Worm (Caenorhabditis elegans) whole organism, late embryonic: ENCODE data around the gene C53D6.8.

ENCODE experiments used
- F13H6.1 ChIP-seq: sonication (generic microtip); optimal IDR thresholded peaks from 2 replicates; lab custom pipeline; 2016; ENCODE audit warnings: missing genetic modification characterization, missing compliant biosample characterization
- ceh-18 ChIP-seq: sonication (generic microtip); optimal IDR thresholded peaks from 2 replicates; lab custom pipeline; 2016; ENCODE audit warnings: missing genetic modification characterization, missing compliant biosample characterization
- ceh-19 ChIP-seq: fragments of 200-800 bp; sonication (Bioruptor generic); optimal IDR thresholded peaks from 2 replicates; lab custom pipeline; 2018; ENCODE audit warnings: mild to moderate bottlenecking, missing genetic modification characterization, missing compliant biosample characterization
- ceh-2 ChIP-seq: sonication (generic microtip); optimal IDR thresholded peaks from 2 replicates; lab custom pipeline; 2016; ENCODE audit warnings: missing genotype, missing genetic modification characterization, missing compliant biosample characterization
- ceh-24 ChIP-seq: sonication (generic microtip); optimal IDR thresholded peaks from 2 replicates; lab custom pipeline; 2016; ENCODE audit warnings: mild to moderate bottlenecking, missing genetic modification characterization, missing compliant biosample characterization
- ceh-31 ChIP-seq: sonication (generic microtip); optimal IDR thresholded peaks from 2 replicates; lab custom pipeline; 2016; ENCODE audit warnings: missing genetic modification characterization, missing compliant biosample characterization
- ceh-34 ChIP-seq: sonication (generic microtip); optimal IDR thresholded peaks from 2 replicates; lab custom pipeline; 2016; ENCODE audit warnings: mild to moderate bottlenecking, missing genetic modification characterization, missing compliant biosample characterization
- ceh-45 ChIP-seq: fragments of 200-800 bp; sonication (Bioruptor generic); IDR thresholded peaks from 2 replicates; pipeline ENCODE4 v1.3.6; 2022; ENCODE audit warnings: missing genetic modification reagents, missing genetic modification characterization, missing compliant biosample characterization
- ceh-6 ChIP-seq: fragments of 200-800 bp; sonication (Bioruptor generic); optimal IDR thresholded peaks from 2 replicates; lab custom pipeline; 2018; ENCODE audit warnings: mild to moderate bottlenecking, missing genetic modification characterization, missing compliant biosample characterization
- dmd-4 ChIP-seq: sonication (generic microtip); optimal IDR thresholded peaks from 2 replicates; lab custom pipeline; 2016; ENCODE audit warnings: borderline replicate concordance, missing genetic modification characterization, missing compliant biosample characterization
- dve-1 ChIP-seq: sonication (generic microtip); optimal IDR thresholded peaks from 2 replicates; lab custom pipeline; 2017; ENCODE audit warnings: antibody characterized with exemption, mild to moderate bottlenecking, missing genetic modification characterization, missing compliant biosample characterization
- elt-4 ChIP-seq: sonication (generic microtip); optimal IDR thresholded peaks from 2 replicates; lab custom pipeline; 2016; ENCODE audit warnings: missing genetic modification characterization, missing compliant biosample characterization
- fax-1 ChIP-seq: sonication (generic microtip); optimal IDR thresholded peaks from 2 replicates; lab custom pipeline; 2016; ENCODE audit warnings: missing genotype, missing genetic modification characterization, missing compliant biosample characterization
- fkh-10 ChIP-seq: fragments of 150-350 bp; optimal IDR thresholded peaks from 2 replicates; lab custom pipeline; 2014; ENCODE audit warnings: missing biosample characterization, missing genetic modification reagents, missing genetic modification characterization
- fkh-6 ChIP-seq: sonication (generic microtip); optimal IDR thresholded peaks from 2 replicates; lab custom pipeline; 2016; ENCODE audit warnings: missing genetic modification characterization, missing compliant biosample characterization
- hlh-30 ChIP-seq: sonication (generic microtip); optimal IDR thresholded peaks from 2 replicates; lab custom pipeline; 2017; ENCODE audit warnings: antibody characterized with exemption, missing genetic modification characterization, missing compliant biosample characterization; ENCODE audit not compliant: insufficient read depth
- hlh-6 ChIP-seq: sonication (generic microtip); optimal IDR thresholded peaks from 2 replicates; lab custom pipeline; 2016; ENCODE audit warnings: missing genotype, missing genetic modification characterization, missing compliant biosample characterization
- lin-11 ChIP-seq: fragments of 200-800 bp; sonication (Bioruptor generic); optimal IDR thresholded peaks from 2 replicates; lab custom pipeline; 2018; ENCODE audit warnings: mild to moderate bottlenecking, missing genetic modification characterization, missing compliant biosample characterization
- madf-2 ChIP-seq: sonication (generic microtip); optimal IDR thresholded peaks from 2 replicates; lab custom pipeline; 2017; ENCODE audit warnings: missing genetic modification characterization, missing compliant biosample characterization
- mec-3 ChIP-seq: sonication (generic microtip); optimal IDR thresholded peaks from 2 replicates; lab custom pipeline; 2016; ENCODE audit warnings: borderline replicate concordance, missing genetic modification characterization, missing compliant biosample characterization
- nfya-1 ChIP-seq: sonication (generic microtip); optimal IDR thresholded peaks from 2 replicates; lab custom pipeline; 2017; ENCODE audit warnings: missing genetic modification characterization, mild to moderate bottlenecking, missing compliant biosample characterization, antibody characterized with exemption, moderate library complexity
- nhr-11 ChIP-seq: fragments of 150-350 bp; optimal IDR thresholded peaks from 2 replicates; lab custom pipeline; 2014; ENCODE audit warnings: missing biosample characterization, missing genetic modification characterization
- nhr-232 ChIP-seq: sonication (generic microtip); optimal IDR thresholded peaks from 2 replicates; lab custom pipeline; 2016; ENCODE audit warnings: missing genetic modification characterization, missing compliant biosample characterization
- pha-2 ChIP-seq: sonication (generic microtip); optimal IDR thresholded peaks from 2 replicates; lab custom pipeline; 2017; ENCODE audit warnings: mild to moderate bottlenecking, missing genetic modification characterization, missing compliant biosample characterization
- pha-4 ChIP-seq: fragments of 150-350 bp; optimal IDR thresholded peaks from 2 replicates; lab custom pipeline; 2018; ENCODE audit warnings: missing biosample characterization, missing genetic modification reagents, missing genetic modification characterization
- pqm-1 ChIP-seq: sonication (generic microtip); optimal IDR thresholded peaks from 2 replicates; lab custom pipeline; 2016; ENCODE audit warnings: missing genetic modification characterization, missing compliant biosample characterization
- pros-1 ChIP-seq: fragments of 150-350 bp; optimal IDR thresholded peaks from 2 replicates; lab custom pipeline; 2014; ENCODE audit warnings: missing biosample characterization, missing genetic modification reagents, missing genetic modification characterization
- rnt-1 ChIP-seq: sonication (generic microtip); optimal IDR thresholded peaks from 2 replicates; lab custom pipeline; 2016; ENCODE audit warnings: missing genetic modification characterization, missing compliant biosample characterization
- sox-4 ChIP-seq: sonication (generic microtip); optimal IDR thresholded peaks from 2 replicates; lab custom pipeline; 2017; ENCODE audit warnings: mild to moderate bottlenecking, missing genetic modification characterization, inconsistent platforms, missing compliant biosample characterization
- tbx-2 ChIP-seq: sonication (generic microtip); optimal IDR thresholded peaks from 2 replicates; lab custom pipeline; 2016; ENCODE audit warnings: missing genetic modification characterization, missing compliant biosample characterization
- tbx-7 ChIP-seq: sonication (generic microtip); optimal IDR thresholded peaks from 2 replicates; lab custom pipeline; 2016; ENCODE audit warnings: missing genotype, missing genetic modification characterization, missing compliant biosample characterization
- ttx-3 ChIP-seq: sonication (generic microtip); optimal IDR thresholded peaks from 2 replicates; lab custom pipeline; 2016; ENCODE audit warnings: missing genetic modification reagents, missing genetic modification characterization, missing compliant biosample characterization
- unc-3 ChIP-seq, 2 experiments: fragments of 200-800 bp in 1 of 2; sonication (Bioruptor generic) in 1 of 2; sonication (generic microtip) in 1 of 2; conservative IDR thresholded peaks in 1 of 2; optimal IDR thresholded peaks in 1 of 2; 2 replicates each; pipeline versions ENCODE4 v1.3.6 to Lab custom; 2016 to 2022; ENCODE audit warnings: missing compliant biosample characterization in 2 of 2, missing genetic modification characterization in 2 of 2, missing genetic modification reagents in 1 of 2
- zip-5 ChIP-seq: sonication (generic microtip); optimal IDR thresholded peaks from 2 replicates; lab custom pipeline; 2016; ENCODE audit warnings: missing genetic modification characterization, missing compliant biosample characterization
- ztf-16 ChIP-seq: sonication (generic microtip); optimal IDR thresholded peaks from 2 replicates; lab custom pipeline; 2017; ENCODE audit warnings: missing genetic modification characterization, missing compliant biosample characterization

C53D6.8 gene

DNA sequence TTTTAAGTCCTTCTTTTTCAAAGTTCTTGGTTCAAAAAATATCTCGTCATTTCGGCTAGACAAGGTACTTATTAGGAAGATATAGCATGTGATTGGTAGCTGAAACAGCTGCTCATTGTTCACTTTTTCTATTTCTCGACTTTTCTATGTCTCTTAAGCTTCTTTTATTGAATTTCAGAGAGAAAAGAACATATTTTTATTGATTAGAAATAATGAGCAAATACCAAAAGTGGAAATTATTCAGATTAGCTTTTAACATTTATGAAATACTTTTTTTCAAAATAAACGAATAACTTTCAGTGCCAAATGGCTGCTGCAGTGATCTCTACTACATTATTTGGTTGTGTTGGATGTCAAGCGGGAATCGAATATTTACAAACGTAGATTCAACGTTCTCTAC, 18.0 kb downstream of the C53D6.8 start, which contains the start of gene nstp-1:
nstp-1 (plus strand) TSS at position 301 of the 400 bp plus-strand sequence.
- TF ChIP-seq elt-4, result no peak
- TF ChIP-seq dve-1, result no peak
- no peak for TF ChIP-seq madf-2 (tag; lab: Kevin White, UChicago)
- TF ChIP-seq F13H6.1, result no peak
- TF ChIP-seq ceh-6 (GFP tag; lab: Kevin White, UChicago), result no peak
- TF ChIP-seq ztf-16, result no peak
- no peak for TF ChIP-seq sox-4 (tag; lab: Kevin White, UChicago)
- TF ChIP-seq pha-2 (tag; lab: Kevin White, UChicago), result no peak
- no peak for TF ChIP-seq pha-4 (tag; lab: Kevin White, UChicago)
- TF ChIP-seq zip-5, result no peak
- TF ChIP-seq rnt-1 (tag; lab: Kevin White, UChicago), result no peak
- no peak for TF ChIP-seq ceh-24 (tag; lab: Kevin White, UChicago)
- no peak for TF ChIP-seq hlh-30 (tag; lab: Kevin White, UChicago)
- no peak for TF ChIP-seq nfya-1

ce11 chrIV:8979695-8980094, 22.8 kb downstream of the C53D6.8 start, which contains the start of gene col-119:
TSS of gene col-119 (minus strand) at chrIV:8979795.
- TF ChIP-seq dmd-4 (tag; lab: Kevin White, UChicago) (no peak), tbx-7 (tag; lab: Kevin White, UChicago) (no peak), ttx-3 (tag; lab: Kevin White, UChicago) (no peak), mec-3 (no peak)

DNA sequence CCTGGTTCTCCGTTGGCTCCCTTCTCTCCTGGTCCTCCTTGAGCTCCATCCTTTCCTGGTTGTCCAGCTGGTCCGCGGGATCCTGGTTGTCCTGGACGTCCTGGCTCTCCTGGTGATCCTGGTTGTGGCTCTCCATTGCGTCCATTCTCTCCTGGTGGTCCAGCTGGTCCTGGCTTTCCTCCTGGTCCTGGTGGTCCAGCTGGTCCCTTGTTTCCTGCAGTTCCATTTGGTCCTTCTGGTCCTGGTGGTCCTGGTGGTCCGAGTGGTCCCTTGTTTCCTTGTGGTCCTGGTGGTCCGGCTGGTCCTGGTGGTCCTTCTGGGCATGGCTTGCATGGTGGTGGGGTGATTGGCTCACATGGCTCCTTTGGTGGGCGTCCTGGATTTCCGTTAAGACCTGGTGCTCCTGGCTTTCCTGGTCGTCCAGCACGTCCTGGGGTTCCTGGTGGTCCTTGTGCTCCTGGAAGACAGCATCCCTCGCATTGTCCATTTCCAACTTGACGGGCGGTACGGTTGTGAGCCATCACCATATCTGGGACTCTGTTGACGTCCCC, 23.4 kb downstream of the C53D6.8 start:
- TF ChIP-seq fax-1, result no peak
- peak; percentile 5 for TF ChIP-seq hlh-6 (tag; lab: Kevin White, UChicago)

- TF ChIP-seq ceh-18 (tag; lab: Kevin White, UChicago) (peak; percentile 20), nhr-11 (tag; lab: Kevin White, UChicago) (no peak)
Measured at ce11 chrIV:8978047-8978446, 24.5 kb downstream of the C53D6.8 start.

DNA sequence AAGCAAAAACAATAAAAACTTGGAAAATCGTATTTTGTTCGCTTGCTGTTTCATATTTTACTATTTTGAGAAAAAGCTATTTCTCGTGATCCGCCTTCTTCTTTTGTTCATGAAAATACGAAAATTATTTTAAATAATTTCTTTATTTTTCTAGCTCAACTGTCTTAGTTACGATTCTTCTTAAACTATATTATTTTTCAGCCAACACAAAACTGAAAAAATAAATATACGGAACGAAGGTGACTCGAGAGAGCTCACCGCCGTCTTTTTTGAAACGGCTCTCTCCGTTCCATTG, 27.3 kb downstream of the C53D6.8 start, which contains the start of gene pdzd-8:
pdzd-8 (plus strand) TSS at position 196 of the 295 bp plus-strand sequence.
- no peak for TF ChIP-seq fkh-6 (tag; lab: Kevin White, UChicago)
- TF ChIP-seq ceh-31 (tag; lab: Kevin White, UChicago), result no peak
- TF ChIP-seq ztf-16, result no peak
- no peak for TF ChIP-seq ceh-19
- TF ChIP-seq ceh-34, result no peak
- no peak for TF ChIP-seq nhr-232 (tag; lab: Kevin White, UChicago)
- no peak for TF ChIP-seq madf-2 (tag; lab: Kevin White, UChicago)
- no peak for TF ChIP-seq pqm-1 (tag; lab: Kevin White, UChicago)
- no peak for TF ChIP-seq pros-1 (tag; lab: Kevin White, UChicago)
- TF ChIP-seq ceh-2 (tag; lab: Kevin White, UChicago), result no peak
- no peak for TF ChIP-seq rnt-1 (tag; lab: Kevin White, UChicago)
- TF ChIP-seq unc-3 (GFP tag; conservative IDR thresholded peaks at IDR 0.05; lab: Robert Waterston, UW), result no peak
- TF ChIP-seq unc-3 (tag; optimal IDR thresholded peaks at IDR 0.05; lab: Kevin White, UChicago), result no peak
- no peak for TF ChIP-seq hlh-30 (tag; lab: Kevin White, UChicago)
- no peak for TF ChIP-seq fkh-10
- TF ChIP-seq tbx-2 (tag; lab: Kevin White, UChicago), result no peak
- TF ChIP-seq tbx-7 (tag; lab: Kevin White, UChicago), result no peak
- no peak for TF ChIP-seq nfya-1
- no peak for TF ChIP-seq ceh-45 (GFP tag; lab: Robert Waterston, UW)
- TF ChIP-seq nhr-11 (tag; lab: Kevin White, UChicago), result no peak
- TF ChIP-seq lin-11 (tag; lab: Kevin White, UChicago), result no peak
